Fruit fly (Drosophila melanogaster): ENCODE results near the gene CG32647.

Gene CG32647

DNA sequence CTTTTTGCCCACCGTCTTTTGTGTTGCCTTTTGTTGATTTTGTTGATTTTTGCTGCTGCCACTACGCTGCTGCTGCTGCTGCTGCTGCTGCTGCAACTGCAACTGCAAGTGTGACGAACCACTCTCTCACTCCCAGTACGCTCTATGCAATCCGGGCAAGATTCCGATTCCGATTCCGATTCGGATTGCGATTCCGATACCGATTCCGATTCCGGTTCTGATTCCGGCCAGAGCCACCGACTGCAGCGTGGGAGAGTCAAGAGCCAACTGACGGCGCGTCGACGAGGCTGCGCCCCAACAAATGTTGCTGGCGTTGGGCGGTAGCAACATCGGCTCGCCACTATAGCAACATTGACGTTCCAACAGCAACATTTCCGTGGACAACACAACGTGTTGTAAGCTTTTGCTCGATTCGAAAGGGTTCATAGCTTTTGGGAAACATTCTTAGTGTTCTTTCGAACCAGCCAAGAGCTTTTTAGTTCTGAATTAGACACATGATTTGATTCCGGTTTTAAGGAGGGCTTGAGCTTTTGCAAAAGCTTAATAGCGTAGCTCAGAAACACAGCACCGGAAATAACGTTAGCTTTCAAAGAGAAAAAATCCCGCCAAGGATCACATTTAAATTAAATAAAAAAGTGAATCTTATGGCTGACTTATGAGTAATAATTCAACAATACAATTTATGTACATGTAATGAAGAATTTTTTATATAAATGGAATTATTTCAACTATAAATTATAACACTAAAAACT lies at the start of gene CG32647:
Gene CG32647, minus strand, starts transcription at position 269 of the 752 bp plus-strand sequence.
- TF ChIP-seq pad (GFP tag; optimal IDR thresholded peaks at IDR 0.05) (no peak), Hr96 (GFP tag; optimal IDR thresholded peaks at IDR 0.05) (peak; percentile 8), ovo (GFP tag; optimal IDR thresholded peaks at IDR 0.05) (peak; percentile 1), Mnt (GFP tag; optimal IDR thresholded peaks at IDR 0.05) (peak; percentile 24), CG33017 (tag; optimal IDR thresholded peaks at IDR 0.05) (peak; percentile 44), CG7101 (tag; optimal IDR thresholded peaks at IDR 0.05) (peak; percentile 8), bab1 (GFP tag; optimal IDR thresholded peaks at IDR 0.05) (no peak), CG12768 (GFP tag; optimal IDR thresholded peaks at IDR 0.05) (peak; percentile 6)

DNA sequence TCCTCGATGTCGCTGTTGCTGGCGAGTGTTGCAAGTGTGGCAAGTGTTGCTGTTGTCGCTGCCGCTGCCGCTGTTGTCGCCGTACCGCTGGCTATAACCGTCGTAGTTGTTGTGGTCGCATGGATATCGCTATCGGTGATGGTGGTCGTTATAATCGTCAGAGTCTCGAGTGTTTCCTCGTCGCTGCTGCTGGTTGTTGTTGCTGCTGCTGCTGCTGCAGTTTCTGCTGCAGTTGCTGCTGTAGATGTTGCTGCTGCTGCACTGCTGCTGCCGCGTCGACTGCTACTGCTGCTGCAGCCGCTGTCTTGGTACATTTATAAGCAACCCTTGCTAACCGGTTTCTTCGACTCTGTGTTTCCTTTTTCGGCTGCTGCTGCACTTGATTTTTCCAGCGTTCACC lies 46.6 kb upstream of the CG32647 start:
- TF ChIP-seq toe (GFP tag; optimal IDR thresholded peaks at IDR 0.05) (no peak), ovo (GFP tag; optimal IDR thresholded peaks at IDR 0.05) (no peak), CG7101 (tag; optimal IDR thresholded peaks at IDR 0.05) (no peak), CG14711 (tag; optimal IDR thresholded peaks at IDR 0.05) (no peak), cnc (optimal IDR thresholded peaks at IDR 0.05) (no peak), CG7045 (GFP tag; optimal IDR thresholded peaks at IDR 0.05) (no peak)

DNA sequence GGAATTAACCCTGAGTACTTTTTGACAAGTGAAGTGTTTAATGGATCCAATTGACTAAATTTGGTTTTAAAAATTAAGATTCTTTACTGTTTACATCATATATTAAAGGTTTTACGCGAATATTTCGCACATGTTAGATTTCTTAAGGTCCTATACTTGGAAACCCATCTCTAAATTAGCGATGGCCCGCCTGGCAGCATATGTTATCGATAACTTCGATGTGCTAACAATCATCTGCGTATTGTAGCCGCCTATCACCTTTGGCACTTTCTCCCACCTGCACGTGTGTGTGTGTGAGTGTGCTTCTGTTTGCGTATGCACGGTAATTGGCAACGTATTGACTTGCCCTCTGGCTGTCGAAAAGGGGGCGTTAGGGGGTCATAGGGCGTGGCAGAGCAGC lies 36.8 kb upstream of the CG32647 start:
- TF ChIP-seq bab1 (GFP tag; optimal IDR thresholded peaks at IDR 0.05) (no peak), CG5204 (GFP tag; optimal IDR thresholded peaks at IDR 0.05) (no peak), Crg-1 (GFP tag; optimal IDR thresholded peaks at IDR 0.05) (no peak), cnc (optimal IDR thresholded peaks at IDR 0.05) (no peak), kay (GFP tag; ENCODE audit: borderline replicate concordance) (no peak), tj (GFP tag; optimal IDR thresholded peaks at IDR 0.05) (no peak), Mnt (GFP tag; optimal IDR thresholded peaks at IDR 0.05) (no peak), CG14711 (tag; optimal IDR thresholded peaks at IDR 0.05) (no peak), CG1620 (GFP tag; optimal IDR thresholded peaks at IDR 0.05) (no peak), ovo (GFP tag; optimal IDR thresholded peaks at IDR 0.05) (no peak), toe (GFP tag; optimal IDR thresholded peaks at IDR 0.05) (no peak)

- no peak for TF ChIP-seq bab1 (GFP tag; optimal IDR thresholded peaks at IDR 0.05)
- TF ChIP-seq cic (GFP tag; optimal IDR thresholded peaks at IDR 0.05): peak; percentile 68
- TF ChIP-seq Hr96 (GFP tag; optimal IDR thresholded peaks at IDR 0.05): no peak
- no peak for TF ChIP-seq toe (GFP tag; optimal IDR thresholded peaks at IDR 0.05)
- no peak for TF ChIP-seq Clk (GFP tag; optimal IDR thresholded peaks at IDR 0.05)
- no peak for TF ChIP-seq CG7045 (GFP tag; optimal IDR thresholded peaks at IDR 0.05)
- no peak for TF ChIP-seq CG12768 (GFP tag; optimal IDR thresholded peaks at IDR 0.05)
- no peak for TF ChIP-seq CG11617 (GFP tag; optimal IDR thresholded peaks at IDR 0.05)
- TF ChIP-seq CG1620 (GFP tag; optimal IDR thresholded peaks at IDR 0.05): no peak
Measured at dm6 chrX:12801357-12801756, 16.6 kb upstream of the CG32647 start, which contains the start of gene Nep6. Gene Nep6 (plus strand): TSS chrX:12801661.

dm6 chrX:12777763-12778408 lies 6.9 kb downstream of the CG32647 start:
- TF ChIP-seq CG33017 (tag; optimal IDR thresholded peaks at IDR 0.05) (peak; percentile 31), CG14711 (tag; optimal IDR thresholded peaks at IDR 0.05) (no peak), tj (GFP tag; optimal IDR thresholded peaks at IDR 0.05) (no peak), CG7045 (GFP tag; optimal IDR thresholded peaks at IDR 0.05) (peak; percentile 54), bab1 (GFP tag; optimal IDR thresholded peaks at IDR 0.05) (no peak), CG11617 (GFP tag; optimal IDR thresholded peaks at IDR 0.05) (peak; percentile 25), CG7101 (tag; optimal IDR thresholded peaks at IDR 0.05) (peak; percentile 36), ovo (GFP tag; optimal IDR thresholded peaks at IDR 0.05) (peak; percentile 2)

DNA sequence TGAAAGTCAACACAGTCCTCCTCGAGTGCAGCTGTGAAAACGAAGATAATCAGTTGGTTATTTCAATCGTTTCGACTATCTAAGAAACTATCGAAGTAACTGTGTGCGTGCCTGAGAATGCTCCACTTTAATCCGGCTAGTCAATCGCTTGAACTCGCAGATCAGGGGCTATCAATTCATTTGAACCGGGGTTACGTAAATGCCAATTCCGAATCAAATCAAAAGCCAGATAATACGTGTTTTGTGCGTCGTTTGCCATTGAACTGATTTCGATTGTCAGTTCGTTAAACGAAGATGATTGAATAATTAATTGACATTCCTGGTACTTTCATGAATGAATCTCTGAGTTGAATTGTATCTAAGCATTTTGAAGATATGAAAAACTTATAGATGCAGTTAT lies 7.6 kb downstream of the CG32647 start:
- TF ChIP-seq kay (GFP tag; ENCODE audit: borderline replicate concordance) (peak; percentile 7), ovo (GFP tag; optimal IDR thresholded peaks at IDR 0.05) (no peak), bab1 (GFP tag; optimal IDR thresholded peaks at IDR 0.05) (no peak), Mnt (GFP tag; optimal IDR thresholded peaks at IDR 0.05) (no peak)

dm6 chrX:12766286-12766685 lies 18.5 kb downstream of the CG32647 start:
- TF ChIP-seq CG11617 (GFP tag; optimal IDR thresholded peaks at IDR 0.05) (no peak), CG5204 (GFP tag; optimal IDR thresholded peaks at IDR 0.05) (no peak), CG14711 (tag; optimal IDR thresholded peaks at IDR 0.05) (no peak), ovo (GFP tag; optimal IDR thresholded peaks at IDR 0.05) (no peak), bab1 (GFP tag; optimal IDR thresholded peaks at IDR 0.05) (no peak), Crg-1 (GFP tag; optimal IDR thresholded peaks at IDR 0.05) (no peak), tj (GFP tag; optimal IDR thresholded peaks at IDR 0.05) (no peak), cnc (optimal IDR thresholded peaks at IDR 0.05) (no peak), Hr96 (GFP tag; optimal IDR thresholded peaks at IDR 0.05) (no peak), CG1620 (GFP tag; optimal IDR thresholded peaks at IDR 0.05) (no peak), toe (GFP tag; optimal IDR thresholded peaks at IDR 0.05) (no peak), CG7045 (GFP tag; optimal IDR thresholded peaks at IDR 0.05) (no peak), kay (GFP tag; ENCODE audit: borderline replicate concordance) (no peak), CG12768 (GFP tag; optimal IDR thresholded peaks at IDR 0.05) (no peak), cic (GFP tag; optimal IDR thresholded peaks at IDR 0.05) (no peak), Mnt (GFP tag; optimal IDR thresholded peaks at IDR 0.05) (no peak), CG7101 (tag; optimal IDR thresholded peaks at IDR 0.05) (no peak), CG33017 (tag; optimal IDR thresholded peaks at IDR 0.05) (no peak), Clk (GFP tag; optimal IDR thresholded peaks at IDR 0.05) (no peak), pad (GFP tag; optimal IDR thresholded peaks at IDR 0.05) (no peak)
